Fruit fly (Drosophila melanogaster): Measurements from ENCODE around the gene CG5746.

The CG5746 gene

DNA sequence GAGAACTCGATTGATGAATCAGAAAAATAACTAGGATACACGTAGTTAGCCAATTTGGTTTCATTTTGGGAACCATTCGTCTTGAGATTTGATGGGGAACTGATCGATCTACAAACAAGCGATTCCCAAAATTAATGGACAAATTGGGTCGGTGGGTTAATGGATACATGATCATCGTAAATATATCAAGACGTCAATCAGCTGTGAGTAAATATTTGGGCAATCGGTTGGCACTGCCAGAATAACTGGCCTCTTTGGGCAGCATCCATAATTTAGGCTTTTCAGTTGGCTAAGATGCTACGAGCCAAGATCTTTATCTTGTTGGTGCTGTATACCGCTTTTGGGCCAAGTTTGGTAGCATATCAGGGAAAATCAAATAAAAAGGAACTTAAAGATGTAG, 19.5 kb upstream of the CG5746 start, which contains the start of the genes CG42812 and CG33341:
Gene CG42812, minus strand, starts transcription at position 101 of the 400 bp plus-strand sequence.
Gene CG33341, plus strand, starts transcription at position 295 of the 400 bp plus-strand sequence.
- TF ChIP-seq svp (GFP tag) (peak; percentile 20), CG8632 (GFP tag; optimal IDR thresholded peaks at IDR 0.05) (no peak), CG31627 (GFP tag; optimal IDR thresholded peaks at IDR 0.05) (no peak)

DNA sequence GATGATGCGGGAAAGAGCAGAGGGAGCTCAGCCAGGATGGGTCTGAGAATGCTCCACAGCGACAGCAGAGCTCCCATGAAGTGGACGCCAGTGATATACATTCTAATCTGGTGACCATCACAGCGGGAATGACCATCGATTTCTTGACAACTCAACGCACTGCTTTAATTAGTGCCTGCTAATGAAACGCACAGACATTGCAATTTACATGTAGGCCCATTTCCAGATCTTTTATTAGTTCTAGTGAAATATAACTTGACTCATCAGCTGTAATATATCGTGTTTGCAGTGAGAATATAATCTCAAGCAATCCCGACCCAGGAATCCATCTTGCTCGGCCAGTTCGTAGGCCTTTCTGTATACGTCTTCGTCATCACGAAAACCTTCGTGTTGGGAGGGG, 18.5 kb upstream of the CG5746 start, which contains the start of gene CG42811:
Gene CG42811, minus strand, starts transcription at position 101 of the 400 bp plus-strand sequence.
- no peak for TF ChIP-seq Eip93F (GFP tag; optimal IDR thresholded peaks at IDR 0.05)
- no peak for TF ChIP-seq Sox15 (GFP tag; optimal IDR thresholded peaks at IDR 0.05)
- no peak for TF ChIP-seq Hr4 (GFP tag; optimal IDR thresholded peaks at IDR 0.05)
- no peak for TF ChIP-seq Ets21C (GFP tag; optimal IDR thresholded peaks at IDR 0.05)
- no peak for TF ChIP-seq dsx (GFP tag; optimal IDR thresholded peaks at IDR 0.05; ENCODE audit: poor library complexity, severe bottlenecking)
- no peak for TF ChIP-seq CG3032 (tag; optimal IDR thresholded peaks at IDR 0.05)
- no peak for TF ChIP-seq CG10631 (GFP tag; optimal IDR thresholded peaks at IDR 0.05)
- no peak for TF ChIP-seq spab (GFP tag; optimal IDR thresholded peaks at IDR 0.05)
- no peak for TF ChIP-seq CG11294 (GFP tag; IDR thresholded peaks at IDR 0.05)
- no peak for TF ChIP-seq vri (GFP tag; optimal IDR thresholded peaks at IDR 0.05)
- no peak for TF ChIP-seq CG3919 (GFP tag; optimal IDR thresholded peaks at IDR 0.05)
- no peak for TF ChIP-seq CG4318 (GFP tag; optimal IDR thresholded peaks at IDR 0.05)
- no peak for TF ChIP-seq topi (GFP tag; optimal IDR thresholded peaks at IDR 0.05)
- TF ChIP-seq CG6163 (GFP tag; IDR thresholded peaks at IDR 0.05), result no peak
- TF ChIP-seq CG15336 (GFP tag; IDR thresholded peaks at IDR 0.05), result no peak
- TF ChIP-seq CG34406 (GFP tag; optimal IDR thresholded peaks at IDR 0.05), result no peak
- no peak for TF ChIP-seq Sox102F (GFP tag; optimal IDR thresholded peaks at IDR 0.05)
- no peak for TF ChIP-seq CG9139 (GFP tag; optimal IDR thresholded peaks at IDR 0.05)
- TF ChIP-seq CG7368 (GFP tag; optimal IDR thresholded peaks at IDR 0.05), result no peak

DNA sequence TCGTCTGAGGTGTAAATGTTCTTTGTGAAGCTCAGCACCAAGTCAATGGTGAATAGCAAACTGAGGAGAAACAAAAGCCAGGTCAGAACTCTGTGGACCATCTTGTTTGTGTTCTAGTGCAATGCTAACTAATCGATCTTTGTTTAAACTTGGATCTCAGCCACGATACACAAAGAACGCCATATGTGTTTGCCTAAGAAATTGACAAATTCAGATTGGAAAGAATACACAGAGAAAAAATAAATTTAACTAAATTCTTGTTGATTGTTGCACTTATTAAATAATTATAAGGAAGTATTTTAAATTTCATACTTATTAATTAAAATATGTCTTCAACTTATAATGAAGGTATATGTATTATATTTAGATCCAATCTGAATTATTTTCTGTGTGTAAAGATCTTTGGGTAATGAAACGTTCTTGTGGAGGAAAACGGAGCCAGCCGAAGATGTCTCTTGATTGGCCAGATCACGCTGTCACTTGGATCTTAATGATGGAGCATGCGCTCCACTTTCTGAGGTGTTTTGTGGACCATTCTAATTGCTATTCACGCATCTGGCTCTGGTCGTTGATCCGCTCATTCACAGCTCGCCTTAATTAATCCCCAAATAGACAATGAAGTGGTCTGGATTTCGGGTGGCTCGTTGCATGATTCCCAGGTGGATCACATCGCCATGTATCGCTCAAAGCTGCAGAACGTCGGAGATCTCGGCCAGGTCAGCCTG, 16.5 kb upstream of the CG5746 start, which contains the start of the genes CG17784 and CG13613:
Gene CG17784, minus strand, starts transcription at position 101 of the 725 bp plus-strand sequence.
Gene CG13613, plus strand, starts transcription at position 675 of the 725 bp plus-strand sequence.
- TF ChIP-seq net (GFP tag; optimal IDR thresholded peaks at IDR 0.05) (no peak), Lpt (GFP tag; optimal IDR thresholded peaks at IDR 0.05) (no peak), Sox102F (GFP tag; optimal IDR thresholded peaks at IDR 0.05) (no peak), CG11294 (GFP tag; IDR thresholded peaks at IDR 0.05) (no peak), Eip93F (GFP tag; optimal IDR thresholded peaks at IDR 0.05) (no peak), Sox15 (GFP tag; optimal IDR thresholded peaks at IDR 0.05) (no peak), CG7368 (GFP tag; optimal IDR thresholded peaks at IDR 0.05) (no peak), CG31627 (GFP tag; optimal IDR thresholded peaks at IDR 0.05) (no peak), Gug (GFP tag; IDR thresholded peaks at IDR 0.05) (no peak), vri (GFP tag; optimal IDR thresholded peaks at IDR 0.05) (no peak), Sox14 (GFP tag; optimal IDR thresholded peaks at IDR 0.05) (no peak), pdm3 (GFP tag; optimal IDR thresholded peaks at IDR 0.05) (no peak), CG6854 (GFP tag; optimal IDR thresholded peaks at IDR 0.05) (no peak)

DNA sequence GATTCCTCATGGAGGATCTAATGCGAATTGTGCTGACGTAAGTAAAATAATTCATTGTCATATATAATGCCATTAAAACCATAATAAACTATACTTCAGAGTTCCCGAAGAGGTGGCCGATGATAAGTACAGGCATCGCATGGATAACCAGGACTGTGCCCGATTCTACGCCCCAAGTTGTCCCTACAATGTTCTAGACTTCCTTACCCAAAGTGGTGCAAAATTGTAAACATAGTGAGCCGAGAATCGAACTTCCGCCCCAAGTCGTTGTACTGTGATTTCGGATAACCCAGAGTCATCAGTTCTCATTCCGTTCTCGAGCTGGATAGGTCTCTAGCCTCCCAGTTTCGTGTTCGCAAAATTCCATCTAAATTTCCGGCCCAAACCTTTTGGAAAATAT, 14.2 kb upstream of the CG5746 start, which contains the start of gene CG33340:
Gene CG33340, plus strand, starts transcription at position 301 of the 400 bp plus-strand sequence.
- TF ChIP-seq CG11294 (GFP tag; IDR thresholded peaks at IDR 0.05), result no peak
- no peak for TF ChIP-seq CG8319 (GFP tag; optimal IDR thresholded peaks at IDR 0.05)
- no peak for TF ChIP-seq topi (GFP tag; optimal IDR thresholded peaks at IDR 0.05)
- no peak for TF ChIP-seq Met (GFP tag; optimal IDR thresholded peaks at IDR 0.05)
- TF ChIP-seq vri (GFP tag; optimal IDR thresholded peaks at IDR 0.05), result no peak
- TF ChIP-seq CG6854 (GFP tag; optimal IDR thresholded peaks at IDR 0.05), result no peak

DNA sequence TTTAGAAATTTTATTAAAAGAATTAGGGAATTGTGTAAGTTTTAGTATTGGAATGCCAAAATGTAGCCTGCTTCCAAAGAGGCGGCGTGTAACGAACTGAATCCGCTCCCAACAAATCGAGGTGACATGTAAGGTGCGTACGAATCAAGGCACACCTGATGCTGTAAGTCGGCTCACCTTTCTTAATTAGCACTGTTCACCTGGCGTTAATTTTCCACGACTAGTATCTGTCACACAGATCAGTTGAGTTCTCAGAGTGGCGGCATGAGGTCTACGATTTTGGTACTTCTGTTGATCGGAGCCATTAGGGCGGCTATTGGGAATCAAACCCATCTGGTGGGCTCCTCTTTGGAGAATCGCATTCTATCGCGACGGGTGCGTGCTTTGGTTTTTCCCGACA, 13.0 kb upstream of the CG5746 start, which contains the start of the genes CG5762 and CG33339:
Gene CG5762, minus strand, starts transcription at position 101 of the 400 bp plus-strand sequence.
Gene CG33339, plus strand, starts transcription at position 265 of the 400 bp plus-strand sequence.
- no peak for TF ChIP-seq Sox15 (GFP tag; optimal IDR thresholded peaks at IDR 0.05)
- TF ChIP-seq salr (GFP tag; optimal IDR thresholded peaks at IDR 0.05), result no peak
- no peak for TF ChIP-seq lz (GFP tag; optimal IDR thresholded peaks at IDR 0.05)
- no peak for TF ChIP-seq Lpt (GFP tag; optimal IDR thresholded peaks at IDR 0.05)
- TF ChIP-seq fd85E (GFP tag; optimal IDR thresholded peaks at IDR 0.05), result no peak
- TF ChIP-seq Eip75B (GFP tag; optimal IDR thresholded peaks at IDR 0.05), result no peak

Data from whole organism, prepupa.